Fruit fly (Drosophila melanogaster) whole organism, embryonic: Measurements from ENCODE around the gene CG7029.
A peak's percentile ranks its signal among the peaks of the same experiment; 100 is the strongest.

ENCODE experiments used
- Bgb ChIP-seq: fragments of 200-800 bp; sonication (Bioruptor generic); IDR thresholded peaks from 2 replicates; pipeline ENCODE4 v1.3.6; 2022; ENCODE audit warnings: missing biosample characterization, missing genetic modification characterization; ENCODE audit not compliant: partially characterized antibody
- C15 ChIP-seq: fragments of 200-800 bp; sonication (Bioruptor generic); IDR thresholded peaks from 3 replicates; pipeline ENCODE4 v1.3.6; 2022; ENCODE audit warnings: missing biosample characterization, missing genetic modification characterization
- CG10959 ChIP-seq: fragments of 200-800 bp; sonication (Bioruptor generic); IDR thresholded peaks from 2 replicates; pipeline ENCODE4 v1.3.6; 2022; ENCODE audit warnings: missing biosample characterization, missing genetic modification characterization
- CG11560 ChIP-seq: fragments of 200-800 bp; sonication (Bioruptor generic); IDR thresholded peaks from 3 replicates; pipeline ENCODE4 v1.3.6; 2022; ENCODE audit warnings: missing biosample characterization, missing genetic modification characterization
- CG12299 ChIP-seq: fragments of 200-800 bp; sonication (Bioruptor generic); optimal IDR thresholded peaks from 2 replicates; lab custom pipeline; 2018; ENCODE audit warnings: missing biosample characterization, mild to moderate bottlenecking, missing genetic modification characterization
- CG13775 ChIP-seq: fragments of 200-800 bp; sonication (Bioruptor generic); optimal IDR thresholded peaks from 3 replicates; lab custom pipeline; 2017; ENCODE audit warnings: missing biosample characterization, mild to moderate bottlenecking, missing genetic modification characterization
- CG15073 ChIP-seq: fragments of 200-800 bp; sonication (Bioruptor generic); optimal IDR thresholded peaks from 2 replicates; lab custom pipeline; 2016; ENCODE audit warnings: missing biosample characterization, missing genetic modification characterization
- CG17359 ChIP-seq: fragments of 200-800 bp; sonication (Bioruptor generic); optimal IDR thresholded peaks from 3 replicates; lab custom pipeline; 2018; ENCODE audit warnings: missing biosample characterization, mild to moderate bottlenecking, missing genetic modification characterization, moderate library complexity
- CG18476 ChIP-seq: fragments of 200-800 bp; sonication (Bioruptor generic); optimal IDR thresholded peaks from 2 replicates; lab custom pipeline; 2016; ENCODE audit warnings: missing biosample characterization, mild to moderate bottlenecking, missing genetic modification characterization
- CG18619 ChIP-seq: fragments of 200-800 bp; sonication (Bioruptor generic); optimal IDR thresholded peaks from 3 replicates; lab custom pipeline; 2017; ENCODE audit warnings: missing biosample characterization, mild to moderate bottlenecking, missing genetic modification characterization
- CG2120 ChIP-seq: fragments of 200-800 bp; sonication (Bioruptor generic); optimal IDR thresholded peaks from 3 replicates; lab custom pipeline; 2016; ENCODE audit warnings: missing biosample characterization, missing genetic modification characterization
- CG2129 ChIP-seq: fragments of 200-800 bp; sonication (Bioruptor generic); IDR thresholded peaks from 2 replicates; pipeline ENCODE4 v1.3.6; 2022; ENCODE audit warnings: missing biosample characterization, missing genetic modification characterization; ENCODE audit not compliant: partially characterized antibody
- CG2199 ChIP-seq: fragments of 200-800 bp; sonication (Bioruptor generic); IDR thresholded peaks from 3 replicates; pipeline ENCODE4 v1.3.6; 2022; ENCODE audit warnings: missing biosample characterization, missing genetic modification characterization
- CG30020 ChIP-seq: fragments of 200-800 bp; optimal IDR thresholded peaks from 2 replicates; lab custom pipeline; 2019; ENCODE audit warnings: missing biosample characterization, mild to moderate bottlenecking, missing genetic modification characterization, moderate library complexity
- CG33213 ChIP-seq: fragments of 200-800 bp; sonication (Bioruptor generic); optimal IDR thresholded peaks from 3 replicates; lab custom pipeline; 2016; ENCODE audit warnings: missing biosample characterization, missing genetic modification characterization
- CG3847 ChIP-seq: fragments of 200-800 bp; sonication (Bioruptor generic); IDR thresholded peaks from 2 replicates; pipeline ENCODE4 v1.3.6; 2022; ENCODE audit warnings: missing biosample characterization, missing genetic modification characterization
- CG4424 ChIP-seq: fragments of 200-800 bp; sonication (Bioruptor generic); optimal IDR thresholded peaks from 3 replicates; lab custom pipeline; 2016; ENCODE audit warnings: missing biosample characterization, missing genetic modification characterization
- CG4730 ChIP-seq: fragments of 200-800 bp; sonication (Bioruptor generic); IDR thresholded peaks from 2 replicates; pipeline ENCODE4 v1.3.6; 2022; ENCODE audit warnings: missing biosample characterization, missing genetic modification characterization
- CG7271 ChIP-seq: fragments of 200-800 bp; sonication (Bioruptor generic); optimal IDR thresholded peaks from 2 replicates; lab custom pipeline; 2018; ENCODE audit warnings: missing biosample characterization, mild to moderate bottlenecking, missing genetic modification characterization, moderate library complexity
- CG7357 ChIP-seq: fragments of 200-800 bp; sonication (Bioruptor generic); IDR thresholded peaks from 3 replicates; pipeline ENCODE4 v1.3.6; 2022; ENCODE audit warnings: missing biosample characterization, missing genetic modification characterization
- CG7928 ChIP-seq: fragments of 200-800 bp; sonication (Bioruptor generic); optimal IDR thresholded peaks from 2 replicates; lab custom pipeline; 2017; ENCODE audit warnings: missing biosample characterization, mild to moderate bottlenecking, missing genetic modification characterization
- CG7987 ChIP-seq: fragments of 200-800 bp; sonication (Bioruptor generic); optimal IDR thresholded peaks from 2 replicates; lab custom pipeline; 2018; ENCODE audit warnings: missing biosample characterization, mild to moderate bottlenecking, missing genetic modification characterization, moderate library complexity
- CG8924 ChIP-seq: fragments of 200-800 bp; optimal IDR thresholded peaks from 3 replicates; lab custom pipeline; 2019; ENCODE audit warnings: missing biosample characterization, mild to moderate bottlenecking, missing genetic modification characterization, moderate library complexity
- CG9797 ChIP-seq: fragments of 200-800 bp; sonication (Bioruptor generic); optimal IDR thresholded peaks from 3 replicates; lab custom pipeline; 2018; ENCODE audit warnings: missing biosample characterization, mild to moderate bottlenecking, missing genetic modification characterization
- CG9817 ChIP-seq: fragments of 200-800 bp; sonication (Bioruptor generic); optimal IDR thresholded peaks from 2 replicates; lab custom pipeline; 2018; ENCODE audit warnings: missing biosample characterization, mild to moderate bottlenecking, missing genetic modification characterization, moderate library complexity
- CTCF ChIP-seq: fragments of 200-800 bp; sonication (Bioruptor generic); optimal IDR thresholded peaks from 2 replicates; lab custom pipeline; 2017; ENCODE audit warnings: missing biosample characterization, mild to moderate bottlenecking, missing genetic modification characterization, moderate library complexity
- CrebB ChIP-seq: fragments of 200-800 bp; sonication (Bioruptor generic); optimal IDR thresholded peaks from 3 replicates; lab custom pipeline; 2018; ENCODE audit warnings: missing biosample characterization, mild to moderate bottlenecking, missing genetic modification characterization
- Dip3 ChIP-seq: fragments of 200-800 bp; sonication (Bioruptor generic); optimal IDR thresholded peaks from 3 replicates; lab custom pipeline; 2016; ENCODE audit warnings: missing biosample characterization, missing genetic modification characterization
- Doc3 ChIP-seq: fragments of 200-800 bp; sonication (Bioruptor generic); IDR thresholded peaks from 3 replicates; pipeline ENCODE4 v1.3.6; 2022; ENCODE audit warnings: missing biosample characterization, missing genetic modification characterization; ENCODE audit not compliant: partially characterized antibody
- Eip74EF ChIP-seq, 2 experiments: fragments of 200-800 bp in 1 of 2; fragments of >200 bp in 1 of 2; sonication (Bioruptor generic) in 1 of 2; optimal IDR thresholded peaks; 2 replicates each; lab custom pipeline; 2017 to 2019; ENCODE audit warnings: missing biosample characterization in 2 of 2, missing genetic modification characterization in 2 of 2, mild to moderate bottlenecking in 1 of 2, moderate library complexity in 1 of 2
- Fer1 ChIP-seq: fragments of 200-800 bp; sonication (Bioruptor generic); optimal IDR thresholded peaks from 2 replicates; lab custom pipeline; 2017; ENCODE audit warnings: missing biosample characterization, mild to moderate bottlenecking, missing genetic modification characterization
- Fer3 ChIP-seq: fragments of 200-800 bp; sonication (Bioruptor generic); optimal IDR thresholded peaks from 2 replicates; lab custom pipeline; 2018; ENCODE audit warnings: missing biosample characterization, mild to moderate bottlenecking, missing genetic modification characterization, moderate library complexity
- Hand ChIP-seq: fragments of 200-800 bp; sonication (Bioruptor generic); optimal IDR thresholded peaks from 2 replicates; lab custom pipeline; 2017; ENCODE audit warnings: mild to moderate bottlenecking, missing biosample characterization, missing genetic modification reagents, missing genetic modification characterization
- Hmr ChIP-seq: fragments of 200-800 bp; sonication (Bioruptor generic); optimal IDR thresholded peaks from 3 replicates; lab custom pipeline; 2017; ENCODE audit warnings: mild to moderate bottlenecking, missing biosample characterization, missing genetic modification reagents, missing genetic modification characterization
- MBD-R2 ChIP-seq: fragments of 200-800 bp; sonication (Bioruptor generic); IDR thresholded peaks from 2 replicates; pipeline ENCODE4 v1.3.6; 2022; ENCODE audit warnings: missing biosample characterization, missing genetic modification characterization
- Ravus ChIP-seq: fragments of 200-800 bp; sonication (Bioruptor generic); IDR thresholded peaks from 2 replicates; pipeline ENCODE4 v1.3.6; 2022; ENCODE audit warnings: missing biosample characterization, missing genetic modification characterization
- bigmax ChIP-seq: fragments of 200-800 bp; sonication (Bioruptor generic); optimal IDR thresholded peaks from 2 replicates; lab custom pipeline; 2018; ENCODE audit warnings: missing biosample characterization, mild to moderate bottlenecking, missing genetic modification characterization
- br ChIP-seq: fragments of >200 bp; optimal IDR thresholded peaks from 2 replicates; lab custom pipeline; 2017
- cato ChIP-seq: fragments of 200-800 bp; sonication (Bioruptor generic); optimal IDR thresholded peaks from 2 replicates; lab custom pipeline; 2016; ENCODE audit warnings: missing biosample characterization, missing genetic modification characterization, borderline replicate concordance
- fu2 ChIP-seq: fragments of 200-800 bp; sonication (Bioruptor generic); optimal IDR thresholded peaks from 2 replicates; lab custom pipeline; 2016; ENCODE audit warnings: missing biosample characterization, missing genetic modification characterization
- gro ChIP-seq: fragments of 200-800 bp; sonication (Bioruptor generic); optimal IDR thresholded peaks from 2 replicates; lab custom pipeline; 2016; ENCODE audit warnings: missing biosample characterization, missing genetic modification characterization
- hbn ChIP-seq: fragments of 200-800 bp; sonication (Bioruptor generic); IDR thresholded peaks from 2 replicates; pipeline ENCODE4 v1.3.6; 2022; ENCODE audit warnings: missing biosample characterization, missing genetic modification characterization; ENCODE audit not compliant: partially characterized antibody
- kah ChIP-seq: fragments of 200-800 bp; sonication (Bioruptor generic); optimal IDR thresholded peaks from 2 replicates; lab custom pipeline; 2018; ENCODE audit warnings: missing biosample characterization, mild to moderate bottlenecking, missing genetic modification characterization
- org-1 ChIP-seq: fragments of 200-800 bp; sonication (Bioruptor generic); optimal IDR thresholded peaks from 2 replicates; lab custom pipeline; 2017; ENCODE audit warnings: missing biosample characterization, missing genetic modification characterization
- prd ChIP-seq, 3 experiments: fragments of >200 bp in 2 of 3; fragments of 200-800 bp in 1 of 3; sonication (Bioruptor generic) in 1 of 3; optimal IDR thresholded peaks in 2 of 3; IDR thresholded peaks in 1 of 3; 2 replicates in 2 of 3; 3 replicates in 1 of 3; pipeline versions ENCODE4 v1.3.6 to Lab custom; 2017 to 2022; ENCODE audit warnings: missing biosample characterization in 1 of 3, missing genetic modification characterization in 1 of 3
- repo ChIP-seq: fragments of 200-800 bp; sonication (Bioruptor generic); optimal IDR thresholded peaks from 2 replicates; lab custom pipeline; 2016; ENCODE audit warnings: missing biosample characterization, missing genetic modification characterization
- sens ChIP-seq: fragments of 200-800 bp; sonication (Bioruptor generic); peaks from one replicate; lab custom pipeline; 2016; ENCODE audit warnings: missing biosample characterization, missing genetic modification characterization
- trh ChIP-seq: fragments of 200-800 bp; sonication (Bioruptor generic); optimal IDR thresholded peaks from 2 replicates; lab custom pipeline; 2016; ENCODE audit warnings: missing biosample characterization, missing genetic modification characterization
- unpg ChIP-seq: fragments of 200-800 bp; sonication (Bioruptor generic); optimal IDR thresholded peaks from 3 replicates; lab custom pipeline; 2018; ENCODE audit warnings: missing biosample characterization, mild to moderate bottlenecking, missing genetic modification characterization, moderate library complexity
- z ChIP-seq: fragments of 200-800 bp; sonication (Bioruptor generic); IDR thresholded peaks from 3 replicates; pipeline ENCODE4 v1.3.6; 2022; ENCODE audit warnings: missing biosample characterization, missing genetic modification characterization
- zf30C ChIP-seq: fragments of 200-800 bp; sonication (Bioruptor generic); optimal IDR thresholded peaks from 3 replicates; lab custom pipeline; 2018; ENCODE audit warnings: missing biosample characterization, mild to moderate bottlenecking, missing genetic modification characterization

The CG7029 gene

dm6 chr3R:22720808-22721306 lies 29.8 kb upstream of the CG7029 start, which contains the start of gene wge (continued):
- TF ChIP-seq CG3847 (GFP tag; lab: Robert Waterston, UW) (no peak), prd (optimal IDR thresholded peaks at IDR 0.05; lab: Kevin White, UChicago) (no peak), prd (GFP tag; IDR thresholded peaks at IDR 0.05; lab: Robert Waterston, UW) (no peak), kah (no peak), sens (GFP tag; lab: Kevin White, UChicago) (no peak), CG18619 (GFP tag; lab: Kevin White, UChicago) (no peak), hbn (GFP tag; lab: Robert Waterston, UW) (no peak; the same call in 1 of the 2 replicates), org-1 (GFP tag; lab: Kevin White, UChicago) (no peak), CG7987 (no peak), repo (GFP tag; lab: Kevin White, UChicago) (no peak), CG10959 (no peak), trh (GFP tag; lab: Kevin White, UChicago) (no peak), Doc3 (GFP tag; lab: Robert Waterston, UW) (peak; percentile 44; the same call in 2 of the 3 replicates), CG2129 (peak; percentile 36; the same call in 1 of the 2 replicates), Dip3 (no peak), Eip74EF (GFP tag; optimal IDR thresholded peaks at IDR 0.05; lab: Kevin White, UChicago) (no peak), CG30020 (tag; lab: Kevin White, UChicago) (no peak), Ravus (GFP tag; lab: Robert Waterston, UW) (no peak), CG7271 (no peak), CrebB (tag; lab: Kevin White, UChicago) (no peak), fu2 (GFP tag; lab: Kevin White, UChicago) (no peak), Fer1 (GFP tag; lab: Kevin White, UChicago) (peak; percentile 16), CG4424 (GFP tag; lab: Kevin White, UChicago) (no peak), bigmax (GFP tag; lab: Kevin White, UChicago) (no peak), CG2199 (GFP tag; lab: Robert Waterston, UW) (no peak), Fer3 (no peak), MBD-R2 (0 out of 2 replicates have a peak, but pooled peaks have one; percentile 5), CG7928 (GFP tag; lab: Kevin White, UChicago) (no peak), Bgb (peak; percentile 76), CG17359 (tag; lab: Kevin White, UChicago) (no peak), Hand (no peak), z (no peak), CG11560 (tag; lab: Robert Waterston, UW) (peak; percentile 96), unpg (no peak), CG9817 (tag; lab: Kevin White, UChicago) (no peak), CTCF (peak; percentile 55), CG7357 (GFP tag; lab: Robert Waterston, UW) (no peak), CG12299 (tag; lab: Kevin White, UChicago) (no peak), Hmr (GFP tag; lab: Kevin White, UChicago) (no peak), cato (GFP tag; lab: Kevin White, UChicago) (no peak), CG9797 (GFP tag; lab: Kevin White, UChicago) (peak; percentile 65), br (lab: Kevin White, UChicago) (no peak), CG8924 (tag; lab: Kevin White, UChicago) (no peak), CG13775 (GFP tag; lab: Kevin White, UChicago) (no peak), C15 (GFP tag; lab: Robert Waterston, UW) (no peak), CG15073 (GFP tag; lab: Kevin White, UChicago) (no peak), gro (GFP tag; lab: Kevin White, UChicago) (no peak), CG33213 (GFP tag; lab: Kevin White, UChicago) (no peak), CG2120 (GFP tag; lab: Kevin White, UChicago) (no peak), CG18476 (GFP tag; lab: Kevin White, UChicago) (no peak), zf30C (GFP tag; lab: Kevin White, UChicago) (no peak), CG4730 (no peak)
